Worm (Caenorhabditis elegans) whole organism, L3 larva: ENCODE results near the gene F35H10.3.

ENCODE experiments used
- R02D3.7 ChIP-seq: fragments of 150-350 bp; optimal IDR thresholded peaks from 2 replicates; lab custom pipeline; 2014; ENCODE audit warnings: missing biosample characterization, missing genetic modification characterization
- ceh-82 ChIP-seq: fragments of 150-350 bp; optimal IDR thresholded peaks from 2 replicates; lab custom pipeline; 2014; ENCODE audit warnings: missing biosample characterization, missing genetic modification characterization
- fkh-10 ChIP-seq: sonication (generic microtip); optimal IDR thresholded peaks from 2 replicates; lab custom pipeline; 2017; ENCODE audit warnings: missing biosample characterization, missing genetic modification reagents, missing genetic modification characterization
- nhr-11 ChIP-seq: fragments of 150-350 bp; optimal IDR thresholded peaks from 2 replicates; lab custom pipeline; 2014; ENCODE audit warnings: missing biosample characterization, missing genetic modification characterization
- nhr-76 ChIP-seq: fragments of 150-350 bp; sonication (generic microtip); optimal IDR thresholded peaks from 5 replicates; lab custom pipeline; 2014; ENCODE audit warnings: missing biosample characterization, missing genetic modification characterization
- nhr-77 ChIP-seq: fragments of 150-350 bp; optimal IDR thresholded peaks from 2 replicates; lab custom pipeline; 2014; ENCODE audit warnings: missing biosample characterization, missing genetic modification characterization
- pha-4 ChIP-seq: fragments of 150-350 bp; optimal IDR thresholded peaks from 2 replicates; lab custom pipeline; 2014; ENCODE audit warnings: missing biosample characterization, missing genetic modification reagents, missing genetic modification characterization
- unc-39 ChIP-seq: sonication (generic microtip); optimal IDR thresholded peaks from 4 replicates; lab custom pipeline; 2017; ENCODE audit warnings: missing biosample characterization, missing genetic modification characterization

DNA sequence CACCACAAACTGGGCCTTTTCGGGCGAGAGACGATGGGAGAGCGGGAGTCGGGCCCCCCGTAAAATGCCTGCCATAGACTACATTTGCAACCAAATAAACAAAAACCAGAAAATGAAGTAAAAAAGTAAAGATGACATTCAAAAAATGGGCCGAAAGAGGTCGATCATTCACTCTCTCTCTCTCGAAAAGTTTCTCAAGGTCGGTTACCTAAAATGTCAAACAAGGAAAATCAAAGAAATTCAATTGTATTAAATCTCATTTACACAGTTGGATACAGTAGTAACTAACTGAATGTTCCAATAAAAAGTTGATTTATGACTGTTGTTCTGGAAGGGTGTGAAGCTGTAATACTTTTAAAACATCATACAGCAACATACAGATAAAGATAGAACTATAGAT lies 7.0 kb upstream of the F35H10.3 start:
- TF ChIP-seq unc-39 (tag; lab: Kevin White, UChicago) = no peak
- no peak for TF ChIP-seq nhr-77 (tag; lab: Kevin White, UChicago)
- TF ChIP-seq ceh-82 = no peak
- TF ChIP-seq nhr-11 (tag; lab: Kevin White, UChicago) = no peak
- TF ChIP-seq R02D3.7 (tag; lab: Kevin White, UChicago) = no peak
- TF ChIP-seq nhr-76 (tag; lab: Kevin White, UChicago) = no peak
- TF ChIP-seq pha-4 (tag; lab: Kevin White, UChicago) = no peak
- TF ChIP-seq fkh-10 (GFP tag; lab: Kevin White, UChicago) = no peak
